Worm (Caenorhabditis elegans): ENCODE results near the gene E04F6.10.

E04F6.10 gene

ce11 chrII:7245576-7245975 lies 28.6 kb upstream of the E04F6.10 start, which contains the start of gene skpo-3:
skpo-3 (plus strand) TSS chrII:7245876.
- no peak for TF ChIP-seq ceh-9 (tag; optimal IDR thresholded peaks at IDR 0.05)
- no peak for TF ChIP-seq lin-15B (tag; optimal IDR thresholded peaks at IDR 0.05)
- no peak for TF ChIP-seq fos-1 (tag; optimal IDR thresholded peaks at IDR 0.05)
- no peak for TF ChIP-seq ama-1 (optimal IDR thresholded peaks at IDR 0.05)
- TF ChIP-seq unc-39 (tag; optimal IDR thresholded peaks at IDR 0.05): no peak
- no peak for TF ChIP-seq zag-1 (tag; optimal IDR thresholded peaks at IDR 0.05)
- TF ChIP-seq jun-1 (tag; optimal IDR thresholded peaks at IDR 0.05): no peak
- TF ChIP-seq pha-4 (tag; optimal IDR thresholded peaks at IDR 0.05): no peak
- TF ChIP-seq elt-1 (tag; optimal IDR thresholded peaks at IDR 0.05): no peak
- TF ChIP-seq nhr-67 (tag; optimal IDR thresholded peaks at IDR 0.05): no peak
- TF ChIP-seq daf-12 (tag; optimal IDR thresholded peaks at IDR 0.05): no peak
- no peak for TF ChIP-seq egl-5 (tag; optimal IDR thresholded peaks at IDR 0.05)
- no peak for TF ChIP-seq aly-2 (tag; optimal IDR thresholded peaks at IDR 0.05)
- no peak for TF ChIP-seq sea-2 (GFP tag; optimal IDR thresholded peaks at IDR 0.05)
- TF ChIP-seq nhr-25 (tag; optimal IDR thresholded peaks at IDR 0.05): no peak
- TF ChIP-seq nhr-237 (tag; optimal IDR thresholded peaks at IDR 0.05): no peak
- no peak for TF ChIP-seq pqm-1 (tag; optimal IDR thresholded peaks at IDR 0.05)

- no peak for TF ChIP-seq unc-62 (GFP tag; optimal IDR thresholded peaks at IDR 0.05)
- no peak for TF ChIP-seq R02D3.7 (tag; optimal IDR thresholded peaks at IDR 0.05)
- no peak for TF ChIP-seq unc-39 (tag; optimal IDR thresholded peaks at IDR 0.05)
- no peak for TF ChIP-seq egl-5 (tag; optimal IDR thresholded peaks at IDR 0.05)
- TF ChIP-seq nhr-12 (tag; optimal IDR thresholded peaks at IDR 0.05): no peak
- TF ChIP-seq nhr-23 (tag; optimal IDR thresholded peaks at IDR 0.05): no peak
- no peak for TF ChIP-seq jun-1 (tag; optimal IDR thresholded peaks at IDR 0.05)
- TF ChIP-seq nhr-25 (tag; optimal IDR thresholded peaks at IDR 0.05): peak; percentile 30
These were observed 25.8 kb upstream of the E04F6.10 start for ce11 chrII:7242754-7243153.

ce11 chrII:7239705-7240104 lies 22.8 kb upstream of the E04F6.10 start:
- TF ChIP-seq nhr-25 (tag; optimal IDR thresholded peaks at IDR 0.05): peak; percentile 66
- no peak for TF ChIP-seq ceh-16 (tag; optimal IDR thresholded peaks at IDR 0.05)

ce11 chrII:7238791-7239190 lies 21.8 kb upstream of the E04F6.10 start:
- TF ChIP-seq elt-1 (tag; optimal IDR thresholded peaks at IDR 0.05) (peak; percentile 77), fos-1 (tag; optimal IDR thresholded peaks at IDR 0.05) (no peak)

ce11 chrII:7238248-7238647 lies 21.3 kb upstream of the E04F6.10 start, which contains the start of gene aqp-1:
aqp-1 (minus strand) TSS chrII:7238349.
- no peak for TF ChIP-seq nhr-43 (tag; optimal IDR thresholded peaks at IDR 0.05; ENCODE audit: poor library complexity, severe bottlenecking)
- no peak for TF ChIP-seq nhr-76 (tag; optimal IDR thresholded peaks at IDR 0.05)
- TF ChIP-seq snpc-4 (tag; optimal IDR thresholded peaks at IDR 0.05): no peak
- no peak for TF ChIP-seq lin-39 (tag; optimal IDR thresholded peaks at IDR 0.05)
- TF ChIP-seq fkh-2 (tag; optimal IDR thresholded peaks at IDR 0.05): no peak
- no peak for TF ChIP-seq elt-1 (tag; optimal IDR thresholded peaks at IDR 0.05)
- TF ChIP-seq egl-5 (tag; optimal IDR thresholded peaks at IDR 0.05): no peak
- no peak for TF ChIP-seq hmg-11 (tag; optimal IDR thresholded peaks at IDR 0.05)
- peak; percentile 33 for TF ChIP-seq ama-1 (optimal IDR thresholded peaks at IDR 0.05)
- TF ChIP-seq ztf-4 (tag; optimal IDR thresholded peaks at IDR 0.05): no peak
- TF ChIP-seq zag-1 (tag; optimal IDR thresholded peaks at IDR 0.05): no peak
- TF ChIP-seq aly-2 (tag; optimal IDR thresholded peaks at IDR 0.05): no peak
- no peak for TF ChIP-seq ztf-11 (tag; optimal IDR thresholded peaks at IDR 0.05)
- TF ChIP-seq unc-39 (tag; optimal IDR thresholded peaks at IDR 0.05): no peak
- TF ChIP-seq mdl-1 (tag; optimal IDR thresholded peaks at IDR 0.05): no peak
- TF ChIP-seq elt-2 (tag; optimal IDR thresholded peaks at IDR 0.05): peak; percentile 92
- TF ChIP-seq nfya-1 (tag; optimal IDR thresholded peaks at IDR 0.05; ENCODE audit: insufficient read depth): no peak
- peak; percentile 83 for TF ChIP-seq pha-4 (tag; optimal IDR thresholded peaks at IDR 0.05)
- no peak for TF ChIP-seq ceh-28 (tag; optimal IDR thresholded peaks at IDR 0.05)
- peak; percentile 49 for TF ChIP-seq jun-1 (tag; optimal IDR thresholded peaks at IDR 0.05)
- TF ChIP-seq pqm-1 (tag; optimal IDR thresholded peaks at IDR 0.05): peak; percentile 93
- TF ChIP-seq nhr-25 (tag; optimal IDR thresholded peaks at IDR 0.05): no peak
- no peak for TF ChIP-seq ZK546.5 (tag; optimal IDR thresholded peaks at IDR 0.05)
